Fruit fly (Drosophila melanogaster) whole organism, embryonic: ENCODE measurements around the gene CG1640.

ENCODE experiments used
- ATbp ChIP-seq: fragments of 200-800 bp; sonication (Bioruptor generic); optimal IDR thresholded peaks from 2 replicates; lab custom pipeline; 2017; ENCODE audit warnings: missing biosample characterization, mild to moderate bottlenecking, missing genetic modification characterization, missing genetic modification reagents
- B-H2 ChIP-seq: fragments of 200-800 bp; sonication (Bioruptor generic); optimal IDR thresholded peaks from 2 replicates; lab custom pipeline; 2018; ENCODE audit warnings: missing biosample characterization, mild to moderate bottlenecking, missing genetic modification characterization
- CG10366 ChIP-seq: fragments of 200-800 bp; sonication (Bioruptor generic); IDR thresholded peaks from 2 replicates; pipeline ENCODE4 v1.3.6; 2022; ENCODE audit warnings: missing biosample characterization, missing genetic modification characterization
- CG12155 ChIP-seq: fragments of 200-800 bp; sonication (Bioruptor generic); optimal IDR thresholded peaks from 3 replicates; lab custom pipeline; 2016; ENCODE audit warnings: missing biosample characterization, missing genetic modification characterization
- CG12744 ChIP-seq: fragments of 200-800 bp; sonication (Bioruptor generic); optimal IDR thresholded peaks from 2 replicates; lab custom pipeline; 2016; ENCODE audit warnings: missing biosample characterization, missing genetic modification characterization
- CG12769 ChIP-seq: fragments of 200-800 bp; sonication (Bioruptor generic); optimal IDR thresholded peaks from 2 replicates; lab custom pipeline; 2019; ENCODE audit warnings: missing biosample characterization, mild to moderate bottlenecking, missing genetic modification characterization, moderate library complexity
- CG15073 ChIP-seq: fragments of 200-800 bp; sonication (Bioruptor generic); optimal IDR thresholded peaks from 2 replicates; lab custom pipeline; 2016; ENCODE audit warnings: missing biosample characterization, missing genetic modification characterization
- CG1529 ChIP-seq: fragments of 200-800 bp; sonication (Bioruptor generic); optimal IDR thresholded peaks from 3 replicates; lab custom pipeline; 2018; ENCODE audit warnings: missing biosample characterization, missing genetic modification characterization
- CG15514 ChIP-seq: fragments of 200-800 bp; sonication (Bioruptor generic); optimal IDR thresholded peaks from 3 replicates; lab custom pipeline; 2017; ENCODE audit warnings: missing biosample characterization, missing genetic modification characterization, mild to moderate bottlenecking, moderate library complexity, missing genetic modification reagents
- CG18599 ChIP-seq: fragments of 200-800 bp; sonication (Bioruptor generic); optimal IDR thresholded peaks from 3 replicates; lab custom pipeline; 2017; ENCODE audit warnings: missing biosample characterization, missing genetic modification characterization, mild to moderate bottlenecking, moderate library complexity, missing genetic modification reagents
- CG18764 ChIP-seq: fragments of 200-800 bp; sonication (Bioruptor generic); optimal IDR thresholded peaks from 3 replicates; lab custom pipeline; 2016; ENCODE audit warnings: missing biosample characterization, missing genetic modification characterization
- CG2678 ChIP-seq: fragments of 200-800 bp; sonication (Bioruptor generic); optimal IDR thresholded peaks from 3 replicates; lab custom pipeline; 2019; ENCODE audit warnings: missing biosample characterization, mild to moderate bottlenecking, missing genetic modification characterization, moderate library complexity
- CG30403 ChIP-seq: fragments of 200-800 bp; sonication (Bioruptor generic); optimal IDR thresholded peaks from 3 replicates; lab custom pipeline; 2016; ENCODE audit warnings: missing biosample characterization, missing genetic modification characterization
- CG31388 ChIP-seq: fragments of 200-800 bp; sonication (Bioruptor generic); optimal IDR thresholded peaks from 2 replicates; lab custom pipeline; 2016; ENCODE audit warnings: missing biosample characterization, missing genetic modification characterization
- CG42726 ChIP-seq: fragments of 200-800 bp; sonication (Bioruptor generic); IDR thresholded peaks from 2 replicates; pipeline ENCODE4 v1.3.6; 2022; ENCODE audit warnings: missing biosample characterization, missing genetic modification characterization; ENCODE audit not compliant: partially characterized antibody
- CG4424 ChIP-seq: fragments of 200-800 bp; sonication (Bioruptor generic); optimal IDR thresholded peaks from 3 replicates; lab custom pipeline; 2016; ENCODE audit warnings: missing biosample characterization, missing genetic modification characterization
- CG4730 ChIP-seq: fragments of 200-800 bp; sonication (Bioruptor generic); IDR thresholded peaks from 2 replicates; pipeline ENCODE4 v1.3.6; 2022; ENCODE audit warnings: missing biosample characterization, missing genetic modification characterization
- CG5180 ChIP-seq: fragments of 200-800 bp; sonication (Bioruptor generic); optimal IDR thresholded peaks from 3 replicates; lab custom pipeline; 2017; ENCODE audit warnings: missing biosample characterization, missing genetic modification characterization, mild to moderate bottlenecking, moderate library complexity, missing genetic modification reagents
- CG5245 ChIP-seq: fragments of 200-800 bp; sonication (Bioruptor generic); optimal IDR thresholded peaks from 3 replicates; lab custom pipeline; 2016; ENCODE audit warnings: missing biosample characterization, missing genetic modification characterization
- CG6689 ChIP-seq: fragments of 200-800 bp; sonication (Bioruptor generic); IDR thresholded peaks from 2 replicates; pipeline ENCODE4 v1.3.6; 2022; ENCODE audit warnings: missing biosample characterization, missing genetic modification characterization
- Dbx ChIP-seq: fragments of 200-800 bp; sonication (Bioruptor generic); IDR thresholded peaks from 3 replicates; pipeline ENCODE4 v1.3.6; 2022; ENCODE audit warnings: missing biosample characterization, missing genetic modification characterization
- Dp ChIP-seq: fragments of 200-800 bp; sonication (Bioruptor generic); optimal IDR thresholded peaks from 2 replicates; lab custom pipeline; 2018; ENCODE audit warnings: missing biosample characterization, mild to moderate bottlenecking, missing genetic modification characterization, moderate library complexity
- HLH3B ChIP-seq: fragments of 200-800 bp; sonication (Bioruptor generic); IDR thresholded peaks from 2 replicates; pipeline ENCODE4 v1.3.6; 2022; ENCODE audit warnings: missing biosample characterization, missing genetic modification characterization
- Hmr ChIP-seq: fragments of 200-800 bp; sonication (Bioruptor generic); optimal IDR thresholded peaks from 3 replicates; lab custom pipeline; 2017; ENCODE audit warnings: mild to moderate bottlenecking, missing biosample characterization, missing genetic modification reagents, missing genetic modification characterization
- Hr39 ChIP-seq: fragments of >200 bp; optimal IDR thresholded peaks from 2 replicates; lab custom pipeline; 2017
- Mes4 ChIP-seq: fragments of 200-800 bp; sonication (Bioruptor generic); optimal IDR thresholded peaks from 2 replicates; lab custom pipeline; 2016; ENCODE audit warnings: missing biosample characterization, missing genetic modification characterization
- Mrtf ChIP-seq: fragments of 200-800 bp; sonication (Bioruptor generic); IDR thresholded peaks from 3 replicates; pipeline ENCODE4 v1.3.6; 2022; ENCODE audit warnings: missing biosample characterization, missing genetic modification characterization
- Six4 ChIP-seq: fragments of 200-800 bp; sonication (Bioruptor generic); optimal IDR thresholded peaks from 2 replicates; lab custom pipeline; 2016; ENCODE audit warnings: missing biosample characterization, missing genetic modification characterization
- Sox102F ChIP-seq: fragments of 200-800 bp; sonication (Bioruptor generic); optimal IDR thresholded peaks from 2 replicates; lab custom pipeline; 2018; ENCODE audit warnings: missing biosample characterization, mild to moderate bottlenecking, missing genetic modification characterization, moderate library complexity
- Spps ChIP-seq: fragments of 200-800 bp; sonication (Bioruptor generic); optimal IDR thresholded peaks from 2 replicates; lab custom pipeline; 2018; ENCODE audit warnings: missing biosample characterization, mild to moderate bottlenecking, missing genetic modification characterization
- Ssrp ChIP-seq: fragments of 200-800 bp; sonication (Bioruptor generic); optimal IDR thresholded peaks from 2 replicates; lab custom pipeline; 2018; ENCODE audit warnings: missing biosample characterization, mild to moderate bottlenecking, missing genetic modification characterization, moderate library complexity
- bigmax ChIP-seq: fragments of 200-800 bp; sonication (Bioruptor generic); optimal IDR thresholded peaks from 2 replicates; lab custom pipeline; 2018; ENCODE audit warnings: missing biosample characterization, mild to moderate bottlenecking, missing genetic modification characterization
- dpn ChIP-seq, 2 experiments: fragments of 200-800 bp; sonication (Bioruptor generic); optimal IDR thresholded peaks; 3 replicates each; lab custom pipeline; 2016; ENCODE audit warnings: missing biosample characterization in 2 of 2, missing genetic modification characterization in 2 of 2
- en ChIP-seq: fragments of 200-800 bp; sonication (Bioruptor generic); optimal IDR thresholded peaks from 2 replicates; lab custom pipeline; 2016; ENCODE audit warnings: missing biosample characterization, missing genetic modification characterization
- fd64A ChIP-seq: fragments of 200-800 bp; sonication (Bioruptor generic); optimal IDR thresholded peaks from 3 replicates; lab custom pipeline; 2018; ENCODE audit warnings: missing biosample characterization, mild to moderate bottlenecking, missing genetic modification characterization
- hkb ChIP-seq, 2 experiments: fragments of 200-800 bp in 1 of 2; fragments of >200 bp in 1 of 2; sonication (Bioruptor generic) in 1 of 2; IDR thresholded peaks in 1 of 2; optimal IDR thresholded peaks in 1 of 2; 2 replicates each; pipeline versions ENCODE4 v1.3.6 to Lab custom; 2017 to 2022; ENCODE audit warnings: missing biosample characterization in 1 of 2, missing genetic modification characterization in 1 of 2
- inv ChIP-seq: fragments of 200-800 bp; sonication (Bioruptor generic); IDR thresholded peaks from 2 replicates; pipeline ENCODE4 v1.3.6; 2022; ENCODE audit warnings: missing biosample characterization, missing genetic modification characterization; ENCODE audit not compliant: partially characterized antibody
- ken ChIP-seq: fragments of 200-800 bp; sonication (Bioruptor generic); IDR thresholded peaks from 3 replicates; pipeline ENCODE4 v1.3.6; 2022; ENCODE audit warnings: missing biosample characterization, missing genetic modification characterization
- kni ChIP-seq: fragments of 200-800 bp; sonication (Bioruptor generic); optimal IDR thresholded peaks from 3 replicates; lab custom pipeline; 2017; ENCODE audit warnings: mild to moderate bottlenecking, missing biosample characterization, missing genetic modification reagents, missing genetic modification characterization
- odd ChIP-seq: fragments of 200-800 bp; sonication (Bioruptor generic); optimal IDR thresholded peaks from 2 replicates; lab custom pipeline; 2017; ENCODE audit warnings: missing biosample characterization, mild to moderate bottlenecking, missing genetic modification characterization
- pfk ChIP-seq: fragments of 200-800 bp; sonication (Bioruptor generic); optimal IDR thresholded peaks from 2 replicates; lab custom pipeline; 2018; ENCODE audit warnings: missing biosample characterization, mild to moderate bottlenecking, missing genetic modification characterization, moderate library complexity
- pho ChIP-seq: fragments of 200-800 bp; sonication (Bioruptor generic); optimal IDR thresholded peaks from 2 replicates; lab custom pipeline; 2016; ENCODE audit warnings: missing biosample characterization, missing genetic modification characterization
- pnt ChIP-seq: fragments of 200-800 bp; sonication (Bioruptor generic); optimal IDR thresholded peaks from 3 replicates; lab custom pipeline; 2016; ENCODE audit warnings: missing biosample characterization, missing genetic modification characterization
- psq ChIP-seq: fragments of 200-800 bp; sonication (Bioruptor generic); optimal IDR thresholded peaks from 2 replicates; lab custom pipeline; 2017; ENCODE audit warnings: missing biosample characterization, missing genetic modification characterization
- pzg ChIP-seq: fragments of 200-800 bp; sonication (Bioruptor generic); optimal IDR thresholded peaks from 3 replicates; lab custom pipeline; 2018; ENCODE audit warnings: missing biosample characterization, mild to moderate bottlenecking, missing genetic modification characterization, moderate library complexity
- sna ChIP-seq: fragments of 200-800 bp; sonication (Bioruptor generic); IDR thresholded peaks from 2 replicates; pipeline ENCODE4 v1.3.6; 2022; ENCODE audit warnings: missing biosample characterization, missing genetic modification characterization; ENCODE audit not compliant: partially characterized antibody
- tll ChIP-seq, 2 experiments: fragments of 200-800 bp in 1 of 2; fragments of >200 bp in 1 of 2; sonication (Bioruptor generic) in 1 of 2; optimal IDR thresholded peaks; 2 replicates each; lab custom pipeline; 2017 to 2019; ENCODE audit warnings: missing biosample characterization in 2 of 2, missing genetic modification characterization in 2 of 2, mild to moderate bottlenecking in 1 of 2, moderate library complexity in 1 of 2
- toy ChIP-seq: fragments of 200-800 bp; sonication (Bioruptor generic); IDR thresholded peaks from 2 replicates; pipeline ENCODE4 v1.3.6; 2022; ENCODE audit warnings: missing biosample characterization, missing genetic modification characterization
- zen ChIP-seq: fragments of 200-800 bp; sonication (Bioruptor generic); optimal IDR thresholded peaks from 3 replicates; lab custom pipeline; 2018; ENCODE audit warnings: missing biosample characterization, mild to moderate bottlenecking, missing genetic modification characterization, moderate library complexity

The CG1640 gene

DNA sequence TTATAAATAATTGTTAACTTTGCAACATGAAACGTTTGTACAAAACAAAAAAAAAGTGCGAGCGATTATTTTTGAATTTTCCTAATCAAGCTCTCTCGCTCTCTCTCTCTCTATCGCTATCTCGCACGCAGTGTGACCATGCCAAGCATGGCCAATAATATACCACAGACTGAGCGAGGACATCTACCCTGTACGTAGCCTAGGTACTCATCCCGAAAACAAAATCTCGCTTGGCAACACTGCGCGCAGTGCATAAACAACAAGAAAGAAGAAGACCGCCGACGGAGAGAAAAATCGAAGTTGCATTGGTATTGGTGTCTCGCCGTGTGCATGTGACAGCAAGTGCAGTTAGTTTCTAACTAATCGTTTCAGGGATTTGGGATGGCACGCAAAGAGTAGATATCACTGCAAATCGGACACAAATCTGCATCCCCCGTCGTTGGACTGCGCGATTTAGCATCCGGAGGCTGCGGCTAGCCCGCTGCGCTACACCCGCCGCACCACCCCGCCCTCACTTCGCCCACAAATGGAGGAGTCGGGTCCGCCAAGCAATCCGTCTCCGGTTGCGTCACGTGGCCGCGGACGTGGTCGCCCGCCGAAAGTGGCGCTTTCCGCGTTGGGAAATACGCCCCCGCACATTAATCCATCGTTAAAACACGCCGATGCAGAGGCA lies 42.7 kb downstream of the CG1640 start, which contains the start of the genes CG1998 and Set2 (continued):
- TF ChIP-seq B-H2 (GFP tag; lab: Kevin White, UChicago) (no peak), ATbp (GFP tag; lab: Kevin White, UChicago) (no peak), CG10366 (GFP tag; lab: Robert Waterston, UW) (no peak), CG12155 (GFP tag; lab: Kevin White, UChicago) (no peak), CG12769 (tag; lab: Kevin White, UChicago) (no peak), CG42726 (GFP tag; lab: Robert Waterston, UW) (peak; percentile 60; the same call in 1 of the 2 replicates), CG15073 (GFP tag; lab: Kevin White, UChicago) (no peak), CG12744 (GFP tag; lab: Kevin White, UChicago) (no peak), CG4730 (GFP tag; lab: Robert Waterston, UW) (no peak), pho (GFP tag; lab: Kevin White, UChicago) (peak; percentile 32), bigmax (GFP tag; lab: Kevin White, UChicago) (peak; percentile 43), Sox102F (no peak), odd (GFP tag; lab: Kevin White, UChicago) (no peak), CG18764 (no peak), Hr39 (lab: Kevin White, UChicago) (no peak), ken (GFP tag; lab: Robert Waterston, UW) (peak; percentile 57; the same call in 2 of the 3 replicates), kni (no peak), sna (no peak), tll (GFP tag; optimal IDR thresholded peaks at IDR 0.05; lab: Kevin White, UChicago) (peak in 1 of 2 experiments; percentile 45), Mrtf (GFP tag; lab: Robert Waterston, UW) (no peak), Spps (tag; lab: Kevin White, UChicago) (no peak), HLH3B (GFP tag; lab: Robert Waterston, UW) (no peak), CG5180 (GFP tag; lab: Kevin White, UChicago) (no peak), psq (GFP tag; lab: Kevin White, UChicago) (no peak), CG2678 (tag; lab: Kevin White, UChicago) (no peak), Dp (peak; percentile 80), toy (GFP tag; lab: Robert Waterston, UW) (no peak), Hmr (GFP tag; lab: Kevin White, UChicago) (peak; percentile 80), dpn (GFP tag; optimal IDR thresholded peaks at IDR 0.05; lab: Kevin White, UChicago) (peak in 1 of 2 experiments; percentile 47), CG5245 (GFP tag; lab: Kevin White, UChicago) (no peak), CG18599 (GFP tag; lab: Kevin White, UChicago) (no peak), Mes4 (GFP tag; lab: Kevin White, UChicago) (no peak), CG31388 (no peak), en (GFP tag; lab: Kevin White, UChicago) (no peak), Dbx (GFP tag; lab: Robert Waterston, UW) (peak; percentile 38; the same call in 1 of the 3 replicates), pzg (GFP tag; lab: Kevin White, UChicago) (peak; percentile 98), pnt (GFP tag; lab: Kevin White, UChicago) (peak; percentile 1), Six4 (GFP tag; lab: Kevin White, UChicago) (no peak), CG15514 (GFP tag; lab: Kevin White, UChicago) (peak; percentile 84), fd64A (GFP tag; lab: Kevin White, UChicago) (no peak), CG1529 (no peak), zen (peak; percentile 17), hkb (optimal IDR thresholded peaks at IDR 0.05; lab: Kevin White, UChicago) (no peak), hkb (GFP tag; IDR thresholded peaks at IDR 0.05; lab: Robert Waterston, UW) (no peak), CG6689 (GFP tag; lab: Robert Waterston, UW) (no peak), CG30403 (GFP tag; lab: Kevin White, UChicago) (no peak), Ssrp (tag; lab: Kevin White, UChicago) (no peak), inv (GFP tag; lab: Robert Waterston, UW) (peak; percentile 46; the same call in 1 of the 2 replicates), CG4424 (GFP tag; lab: Kevin White, UChicago) (no peak), pfk (GFP tag; lab: Kevin White, UChicago) (peak; percentile 34)
